Fruit fly (Drosophila melanogaster) whole organism, prepupa: ENCODE data around the gene CG6276.

Experiments used
- CG34406 ChIP-seq: fragments of 200-800 bp; sonication (Bioruptor generic); optimal IDR thresholded peaks from 3 replicates; lab custom pipeline; 2016; ENCODE audit warnings: missing biosample characterization, missing genetic modification characterization
- Gug ChIP-seq: fragments of 200-800 bp; sonication (Bioruptor generic); IDR thresholded peaks from 2 replicates; pipeline ENCODE4 v1.3.6; 2022; ENCODE audit warnings: missing biosample characterization, missing genetic modification characterization
- Hr38 ChIP-seq: sonication (Bioruptor generic); optimal IDR thresholded peaks from 2 replicates; lab custom pipeline; 2016; ENCODE audit warnings: missing biosample characterization, missing genetic modification characterization
- Hr39 ChIP-seq: fragments of 200-800 bp; sonication (Bioruptor generic); optimal IDR thresholded peaks from 2 replicates; lab custom pipeline; 2016; ENCODE audit warnings: missing biosample characterization, missing genetic modification characterization
- Sox14 ChIP-seq: fragments of 200-800 bp; sonication (Bioruptor generic); optimal IDR thresholded peaks from 3 replicates; lab custom pipeline; 2016; ENCODE audit warnings: missing biosample characterization, missing genetic modification characterization
- dac ChIP-seq: fragments of 200-800 bp; sonication (Bioruptor generic); optimal IDR thresholded peaks from 2 replicates; lab custom pipeline; 2017; ENCODE audit warnings: missing biosample characterization, mild to moderate bottlenecking, missing genetic modification characterization

dm6 chr3R:15305246-15305645, 14.6 kb downstream of the CG6276 start:
- TF ChIP-seq dac (GFP tag; lab: Kevin White, UChicago) (no peak), CG34406 (no peak), Hr39 (GFP tag; lab: Kevin White, UChicago) (no peak), Gug (GFP tag; lab: Robert Waterston, UW) (no peak), Hr38 (GFP tag; lab: Kevin White, UChicago) (no peak), Sox14 (GFP tag; lab: Kevin White, UChicago) (no peak)
